Worm (Caenorhabditis elegans): ENCODE results near the gene spp-24.

Gene spp-24

DNA sequence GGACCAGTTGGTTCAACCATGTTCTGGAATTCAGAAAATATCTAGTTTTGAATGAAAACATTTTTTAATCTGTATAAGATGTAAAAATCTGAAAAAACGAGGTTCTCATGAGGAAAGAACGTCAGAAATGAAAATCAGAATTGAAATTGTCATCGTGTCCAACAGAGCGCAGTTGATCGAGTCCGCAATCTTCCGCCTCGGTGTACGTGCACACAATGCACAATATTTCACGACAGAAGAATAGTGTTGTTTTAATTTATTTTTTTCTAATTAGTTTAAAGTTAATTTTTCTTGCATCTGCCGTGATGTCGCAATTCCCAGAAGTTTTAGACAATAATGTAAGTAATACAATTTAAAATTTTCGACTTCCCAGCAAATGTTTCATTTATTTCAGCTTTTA, 4.3 kb upstream of the spp-24 start, which contains the start of gene nfyc-1 (continued):
- no peak for TF ChIP-seq T07F8.4 (tag; optimal IDR thresholded peaks at IDR 0.05)
- no peak for TF ChIP-seq nhr-80 (tag; optimal IDR thresholded peaks at IDR 0.05)
- TF ChIP-seq lin-40 (tag; optimal IDR thresholded peaks at IDR 0.05) = peak; percentile 27
- TF ChIP-seq ztf-26 (tag; optimal IDR thresholded peaks at IDR 0.05) = no peak
- no peak for TF ChIP-seq hlh-12 (tag; optimal IDR thresholded peaks at IDR 0.05)
- TF ChIP-seq repo-1 (tag; optimal IDR thresholded peaks at IDR 0.05) = no peak
- no peak for TF ChIP-seq Y56A3A.18 (GFP tag; IDR thresholded peaks at IDR 0.05)
- no peak for TF ChIP-seq nhr-27 (tag; optimal IDR thresholded peaks at IDR 0.05)
- TF ChIP-seq tbx-9 (tag; optimal IDR thresholded peaks at IDR 0.05; ENCODE audit: borderline replicate concordance) = no peak
- TF ChIP-seq tbp1 (GFP tag; optimal IDR thresholded peaks at IDR 0.05) = no peak
- no peak for TF ChIP-seq C17E4.6 (GFP tag; IDR thresholded peaks at IDR 0.05)
- no peak for TF ChIP-seq F23B12.7 (tag; optimal IDR thresholded peaks at IDR 0.05; ENCODE audit: insufficient read depth)
- no peak for TF ChIP-seq akir-1 (GFP tag; optimal IDR thresholded peaks at IDR 0.05)
- TF ChIP-seq F57C9.4 (tag; optimal IDR thresholded peaks at IDR 0.05) = no peak
- TF ChIP-seq F22D6.2 (tag; optimal IDR thresholded peaks at IDR 0.05) = no peak
- TF ChIP-seq Y53F4B.3 (GFP tag; IDR thresholded peaks at IDR 0.05) = no peak
- TF ChIP-seq lsy-27 (tag; optimal IDR thresholded peaks at IDR 0.05; ENCODE audit: borderline replicate concordance, insufficient read depth) = no peak
- no peak for TF ChIP-seq F37B4.10 (GFP tag; IDR thresholded peaks at IDR 0.05)
- peak; percentile 66 for TF ChIP-seq D2030.7 (GFP tag; IDR thresholded peaks at IDR 0.05)
- TF ChIP-seq attf-3 (GFP tag; conservative IDR thresholded peaks at IDR 0.05) = no peak
- no peak for TF ChIP-seq sea-2 (GFP tag; IDR thresholded peaks at IDR 0.05)
- TF ChIP-seq xnd-1 (tag; optimal IDR thresholded peaks at IDR 0.05) = no peak
- no peak for TF ChIP-seq F55B11.4 (tag; optimal IDR thresholded peaks at IDR 0.05; ENCODE audit: borderline replicate concordance, insufficient read depth)
- TF ChIP-seq dpff-1 (tag; optimal IDR thresholded peaks at IDR 0.05) = no peak
- no peak for TF ChIP-seq nfyb-1 (GFP tag; IDR thresholded peaks at IDR 0.05)
- no peak for TF ChIP-seq K12H6.12 (tag; optimal IDR thresholded peaks at IDR 0.05)
- TF ChIP-seq nhr-120 (GFP tag; IDR thresholded peaks at IDR 0.05) = no peak
- no peak for TF ChIP-seq ceh-58 (GFP tag; IDR thresholded peaks at IDR 0.05)
- no peak for TF ChIP-seq ekl-4 (GFP tag; IDR thresholded peaks at IDR 0.05)
- peak; percentile 7 for TF ChIP-seq ceh-27 (GFP tag; optimal IDR thresholded peaks at IDR 0.05)
- no peak for TF ChIP-seq B0336.3 (GFP tag; IDR thresholded peaks at IDR 0.05)
- no peak for TF ChIP-seq ceh-79 (tag; optimal IDR thresholded peaks at IDR 0.05)
- peak in 1 of 2 experiments; percentile 19 for TF ChIP-seq let-607 (tag; optimal IDR thresholded peaks at IDR 0.05)
- TF ChIP-seq mes-4 (tag; optimal IDR thresholded peaks at IDR 0.05) = no peak
- TF ChIP-seq ztf-22 (GFP tag; optimal IDR thresholded peaks at IDR 0.05) = no peak
- no peak for TF ChIP-seq atf-7 (tag; optimal IDR thresholded peaks at IDR 0.05)
- TF ChIP-seq T26A5.8 (tag; optimal IDR thresholded peaks at IDR 0.05) = no peak
- TF ChIP-seq Y67H2A.10 (GFP tag; conservative IDR thresholded peaks at IDR 0.05) = no peak
- no peak for TF ChIP-seq snpc-1.3 (tag; optimal IDR thresholded peaks at IDR 0.05; ENCODE audit: insufficient read depth)
- TF ChIP-seq F49E8.2 (tag; optimal IDR thresholded peaks at IDR 0.05; ENCODE audit: insufficient read depth) = no peak
- no peak for TF ChIP-seq him-1 (tag; optimal IDR thresholded peaks at IDR 0.05)
- TF ChIP-seq nfya-2 (GFP tag; IDR thresholded peaks at IDR 0.05) = no peak
- no peak for TF ChIP-seq ztf-18 (tag; optimal IDR thresholded peaks at IDR 0.05)
- no peak for TF ChIP-seq hlh-26 (GFP tag; conservative IDR thresholded peaks at IDR 0.05)
- no peak for TF ChIP-seq fkh-3 (tag; optimal IDR thresholded peaks at IDR 0.05)
- no peak for TF ChIP-seq lir-1 (GFP tag; conservative IDR thresholded peaks at IDR 0.05)
- no peak for TF ChIP-seq ztf-6 (GFP tag; IDR thresholded peaks at IDR 0.05)
- no peak for TF ChIP-seq lin-26 (GFP tag; IDR thresholded peaks at IDR 0.05)
- TF ChIP-seq mcd-1 (GFP tag; IDR thresholded peaks at IDR 0.05) = peak; percentile 81
- TF ChIP-seq efl-1 (GFP tag; optimal IDR thresholded peaks at IDR 0.05) = peak; percentile 27

Data from whole organism, young adult.